Fruit fly (Drosophila melanogaster): ENCODE data around the gene CG43084.

The CG43084 gene

DNA sequence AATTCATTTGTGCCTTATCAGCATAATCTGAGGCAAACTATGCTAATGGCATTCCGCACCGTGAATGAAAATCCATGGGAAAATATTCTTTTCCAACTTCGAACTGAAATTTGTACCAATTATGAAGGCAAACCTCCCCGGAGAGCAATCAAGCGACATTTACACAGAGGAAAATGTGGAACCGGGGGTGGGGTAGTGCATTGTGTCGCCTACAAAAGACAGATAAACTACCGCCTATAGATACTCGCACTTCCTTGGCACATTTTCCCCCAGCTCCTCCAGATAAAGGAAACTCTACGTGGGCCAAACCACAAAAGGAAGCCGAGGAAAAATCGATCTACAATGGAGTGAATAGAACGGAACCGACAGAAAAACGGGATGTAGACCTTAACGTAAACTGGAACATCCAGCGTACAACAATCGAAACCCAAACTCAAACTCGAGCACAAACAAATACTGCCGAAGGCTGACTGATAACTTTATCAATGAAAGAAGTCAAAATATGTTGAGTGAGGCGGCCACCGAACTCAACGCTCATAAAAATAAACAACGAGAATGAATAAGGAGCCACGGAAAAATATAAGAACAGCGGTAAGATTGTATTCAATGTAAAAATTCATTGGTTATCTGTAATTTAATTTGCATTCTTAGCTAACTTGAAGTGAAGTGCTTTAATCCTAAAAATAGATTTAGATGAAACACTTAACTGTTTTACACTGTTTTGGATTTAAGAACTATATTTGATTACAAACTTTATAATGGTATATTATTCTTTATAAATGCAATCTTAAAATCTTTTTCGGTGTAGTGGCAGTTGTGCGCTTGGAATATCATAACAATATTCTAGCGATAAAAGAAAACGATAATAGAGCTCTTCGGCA is 40.3 kb downstream of the CG43084 start (continued):
- TF ChIP-seq CG9727 (GFP tag; optimal IDR thresholded peaks at IDR 0.05) = peak; percentile 24
- TF ChIP-seq her (GFP tag; optimal IDR thresholded peaks at IDR 0.05) = no peak
- TF ChIP-seq Camta (GFP tag; optimal IDR thresholded peaks at IDR 0.05) = no peak
- TF ChIP-seq Mrtf (GFP tag; IDR thresholded peaks at IDR 0.05) = peak; percentile 45; the same call in 1 of the 3 replicates
- TF ChIP-seq Awh (GFP tag; IDR thresholded peaks at IDR 0.05) = no peak
- TF ChIP-seq wor (GFP tag; IDR thresholded peaks at IDR 0.05) = no peak
- TF ChIP-seq lab (GFP tag; optimal IDR thresholded peaks at IDR 0.05) = peak; percentile 28
- no peak for TF ChIP-seq Hey (tag; optimal IDR thresholded peaks at IDR 0.05)
- TF ChIP-seq Hr3 (GFP tag; optimal IDR thresholded peaks at IDR 0.05) = no peak
- TF ChIP-seq MTF-1 (GFP tag; optimal IDR thresholded peaks at IDR 0.05; ENCODE audit: borderline replicate concordance) = no peak
- no peak for TF ChIP-seq CG1529 (GFP tag; optimal IDR thresholded peaks at IDR 0.05)
- no peak for TF ChIP-seq Stat92E (GFP tag; optimal IDR thresholded peaks at IDR 0.05)
- no peak for TF ChIP-seq CG7786 (GFP tag; optimal IDR thresholded peaks at IDR 0.05)
- no peak for TF ChIP-seq trh (GFP tag; optimal IDR thresholded peaks at IDR 0.05)
- TF ChIP-seq CG2678 (tag; optimal IDR thresholded peaks at IDR 0.05) = peak; percentile 77
- TF ChIP-seq D19A (tag; optimal IDR thresholded peaks at IDR 0.05) = peak; percentile 24
- no peak for TF ChIP-seq Neu2 (GFP tag; optimal IDR thresholded peaks at IDR 0.05; ENCODE audit: borderline replicate concordance)
- TF ChIP-seq org-1 (GFP tag; optimal IDR thresholded peaks at IDR 0.05) = peak; percentile 35
- no peak for TF ChIP-seq gro (GFP tag; optimal IDR thresholded peaks at IDR 0.05)
- no peak for TF ChIP-seq slp2 (GFP tag; optimal IDR thresholded peaks at IDR 0.05)
- peak; percentile 73 for TF ChIP-seq phol (tag; optimal IDR thresholded peaks at IDR 0.05)
- TF ChIP-seq CG11560 (tag; IDR thresholded peaks at IDR 0.05) = no peak
- TF ChIP-seq CG2202 (tag; optimal IDR thresholded peaks at IDR 0.05) = no peak
- TF ChIP-seq Spps (tag; optimal IDR thresholded peaks at IDR 0.05) = peak; percentile 12
- TF ChIP-seq dysf (GFP tag; IDR thresholded peaks at IDR 0.05) = 0 out of 3 replicates have a peak, but pooled peaks have one; percentile 21
- peak; percentile 77 for TF ChIP-seq fd96Cb (tag; optimal IDR thresholded peaks at IDR 0.05)
- no peak for TF ChIP-seq lbe (GFP tag; optimal IDR thresholded peaks at IDR 0.05)
- TF ChIP-seq NC2α (GFP tag; optimal IDR thresholded peaks at IDR 0.05) = no peak
- TF ChIP-seq PHDP (tag; optimal IDR thresholded peaks at IDR 0.05) = peak; percentile 54
- TF ChIP-seq CG15696 (tag; optimal IDR thresholded peaks at IDR 0.05) = peak; percentile 61
- TF ChIP-seq CG14014 (GFP tag; IDR thresholded peaks at IDR 0.05) = peak; percentile 44; the same call in 1 of the 2 replicates
- TF ChIP-seq ranshi (GFP tag; IDR thresholded peaks at IDR 0.05) = 0 out of 2 replicates have a peak, but pooled peaks have one; percentile 36
- TF ChIP-seq vnd (GFP tag; IDR thresholded peaks at IDR 0.05; ENCODE audit: partially characterized antibody) = no peak
- TF ChIP-seq CG3726 (GFP tag; IDR thresholded peaks at IDR 0.05) = no peak
- no peak for TF ChIP-seq crp (GFP tag; optimal IDR thresholded peaks at IDR 0.05)
- TF ChIP-seq CG13775 (GFP tag; optimal IDR thresholded peaks at IDR 0.05) = no peak
- TF ChIP-seq B-H1 (GFP tag; IDR thresholded peaks at IDR 0.05) = no peak
- no peak for TF ChIP-seq Dfd (GFP tag; optimal IDR thresholded peaks at IDR 0.05)
- TF ChIP-seq CG9797 (GFP tag; optimal IDR thresholded peaks at IDR 0.05) = no peak
- no peak for TF ChIP-seq Hr39 (optimal IDR thresholded peaks at IDR 0.05)
- no peak for TF ChIP-seq NC2β (GFP tag; optimal IDR thresholded peaks at IDR 0.05)
- peak; percentile 83 for TF ChIP-seq gem (tag; optimal IDR thresholded peaks at IDR 0.05)
- peak; percentile 24 for TF ChIP-seq CG10654 (GFP tag; optimal IDR thresholded peaks at IDR 0.05)
- TF ChIP-seq Myb (GFP tag; optimal IDR thresholded peaks at IDR 0.05) = no peak
- peak; percentile 76 for TF ChIP-seq CG7839 (tag; optimal IDR thresholded peaks at IDR 0.05)
- no peak for TF ChIP-seq CG16813 (GFP tag; IDR thresholded peaks at IDR 0.05; ENCODE audit: partially characterized antibody)
- TF ChIP-seq wdn (GFP tag; IDR thresholded peaks at IDR 0.05) = 0 out of 2 replicates have a peak, but pooled peaks have one; percentile 10
- no peak for TF ChIP-seq slou (GFP tag; optimal IDR thresholded peaks at IDR 0.05)
- TF ChIP-seq CG4730 (GFP tag; IDR thresholded peaks at IDR 0.05) = no peak

Measured in whole organism, embryonic.